Fruit fly (Drosophila melanogaster) whole organism, prepupa: ENCODE results near the gene Polr2C.
A peak's percentile ranks its signal among the peaks of the same experiment; 100 is the strongest.

ENCODE experiments used
- CG34406 ChIP-seq: fragments of 200-800 bp; sonication (Bioruptor generic); optimal IDR thresholded peaks from 3 replicates; lab custom pipeline; 2016; ENCODE audit warnings: missing biosample characterization, missing genetic modification characterization
- CG6808 ChIP-seq: fragments of 200-800 bp; sonication (Bioruptor generic); optimal IDR thresholded peaks from 3 replicates; lab custom pipeline; 2017; ENCODE audit warnings: missing biosample characterization, missing genetic modification characterization, mild to moderate bottlenecking, moderate library complexity, missing genetic modification reagents
- Eip78C ChIP-seq: fragments of 200-800 bp; sonication (Bioruptor generic); peaks from one replicate; lab custom pipeline; 2016; ENCODE audit warnings: missing biosample characterization, missing genetic modification characterization
- Eip93F ChIP-seq: fragments of 200-800 bp; sonication (Bioruptor generic); optimal IDR thresholded peaks from 2 replicates; lab custom pipeline; 2016; ENCODE audit warnings: missing biosample characterization, mild to moderate bottlenecking, missing genetic modification characterization
- Ets21C ChIP-seq: fragments of 200-800 bp; sonication (Bioruptor generic); optimal IDR thresholded peaks from 3 replicates; lab custom pipeline; 2016; ENCODE audit warnings: missing biosample characterization, missing genetic modification characterization
- Gug ChIP-seq: fragments of 200-800 bp; sonication (Bioruptor generic); IDR thresholded peaks from 2 replicates; pipeline ENCODE4 v1.3.6; 2022; ENCODE audit warnings: missing biosample characterization, missing genetic modification characterization
- Lpt ChIP-seq: fragments of 200-800 bp; sonication (Bioruptor generic); optimal IDR thresholded peaks from 3 replicates; lab custom pipeline; 2016; ENCODE audit warnings: missing biosample characterization, missing genetic modification characterization
- Sox14 ChIP-seq: fragments of 200-800 bp; sonication (Bioruptor generic); optimal IDR thresholded peaks from 3 replicates; lab custom pipeline; 2016; ENCODE audit warnings: missing biosample characterization, missing genetic modification characterization
- achi ChIP-seq: fragments of 200-800 bp; sonication (Bioruptor generic); optimal IDR thresholded peaks from 3 replicates; lab custom pipeline; 2016; ENCODE audit warnings: missing biosample characterization, missing genetic modification characterization
- acj6 ChIP-seq: fragments of 200-800 bp; sonication (Bioruptor generic); optimal IDR thresholded peaks from 3 replicates; lab custom pipeline; 2016; ENCODE audit warnings: missing biosample characterization, missing genetic modification characterization
- dsx ChIP-seq: fragments of 200-800 bp; optimal IDR thresholded peaks from 3 replicates; lab custom pipeline; 2019; ENCODE audit warnings: missing biosample characterization, mild to moderate bottlenecking, missing genetic modification characterization, moderate library complexity; ENCODE audit not compliant: poor library complexity, severe bottlenecking
- net ChIP-seq: fragments of 200-800 bp; sonication (Bioruptor generic); optimal IDR thresholded peaks from 3 replicates; lab custom pipeline; 2016; ENCODE audit warnings: missing biosample characterization, missing genetic modification characterization
- spab ChIP-seq: fragments of 200-800 bp; sonication (Bioruptor generic); optimal IDR thresholded peaks from 2 replicates; lab custom pipeline; 2017; ENCODE audit warnings: missing biosample characterization, mild to moderate bottlenecking, missing genetic modification characterization, missing genetic modification reagents
- vri ChIP-seq: fragments of 200-800 bp; sonication (Bioruptor generic); optimal IDR thresholded peaks from 3 replicates; lab custom pipeline; 2016; ENCODE audit warnings: missing biosample characterization, mild to moderate bottlenecking, missing genetic modification characterization

dm6 chr2L:13846239-13846802, 13.2 kb downstream of the Polr2C start, which contains the start of gene CG7916:
- TF ChIP-seq Gug (GFP tag; lab: Robert Waterston, UW) (no peak), achi (GFP tag; lab: Kevin White, UChicago) (no peak), Ets21C (no peak), Eip93F (GFP tag; lab: Kevin White, UChicago) (no peak), dsx (GFP tag; lab: Kevin White, UChicago) (no peak), CG34406 (no peak), Eip78C (GFP tag; lab: Kevin White, UChicago) (no peak), CG6808 (GFP tag; lab: Kevin White, UChicago) (no peak), Lpt (GFP tag; lab: Kevin White, UChicago) (no peak), spab (GFP tag; lab: Kevin White, UChicago) (no peak), net (GFP tag; lab: Kevin White, UChicago) (no peak), acj6 (GFP tag; lab: Kevin White, UChicago) (no peak), vri (peak; percentile 33), Sox14 (GFP tag; lab: Kevin White, UChicago) (no peak)
